Fruit fly (Drosophila melanogaster) whole organism, embryonic: ENCODE data around the gene CG7164.
A peak's percentile ranks its signal among the peaks of the same experiment; 100 is the strongest.

Source experiments
- Atf3 ChIP-seq: fragments of 200-800 bp; sonication (Bioruptor generic); optimal IDR thresholded peaks from 3 replicates; lab custom pipeline; 2016; ENCODE audit warnings: missing biosample characterization, missing genetic modification characterization
- Atf6 ChIP-seq: fragments of 200-800 bp; sonication (Bioruptor generic); IDR thresholded peaks from 2 replicates; pipeline ENCODE4 v1.3.6; 2022; ENCODE audit warnings: missing biosample characterization, missing genetic modification characterization
- Awh ChIP-seq: fragments of 200-800 bp; sonication (Bioruptor generic); IDR thresholded peaks from 2 replicates; pipeline ENCODE4, ENCODE4 v1.3.6; 2022; ENCODE audit warnings: missing biosample characterization, missing genetic modification characterization
- CG10431 ChIP-seq: fragments of 200-800 bp; sonication (Bioruptor generic); optimal IDR thresholded peaks from 3 replicates; lab custom pipeline; 2018; ENCODE audit warnings: missing biosample characterization, mild to moderate bottlenecking, missing genetic modification characterization
- CG12391 ChIP-seq: fragments of 200-800 bp; sonication (Bioruptor generic); optimal IDR thresholded peaks from 3 replicates; lab custom pipeline; 2018; ENCODE audit warnings: missing biosample characterization, mild to moderate bottlenecking, missing genetic modification characterization, moderate library complexity
- CG13894 ChIP-seq: fragments of 200-800 bp; sonication (Bioruptor generic); optimal IDR thresholded peaks from 3 replicates; lab custom pipeline; 2018; ENCODE audit warnings: missing biosample characterization, mild to moderate bottlenecking, missing genetic modification characterization, moderate library complexity
- CG14014 ChIP-seq: fragments of 200-800 bp; sonication (Bioruptor generic); IDR thresholded peaks from 2 replicates; pipeline ENCODE4 v1.3.6; 2022; ENCODE audit warnings: missing biosample characterization, missing genetic modification characterization
- CG15696 ChIP-seq: fragments of 200-800 bp; sonication (Bioruptor generic); optimal IDR thresholded peaks from 2 replicates; lab custom pipeline; 2019; ENCODE audit warnings: missing biosample characterization, mild to moderate bottlenecking, missing genetic modification characterization, moderate library complexity
- CG18619 ChIP-seq: fragments of 200-800 bp; sonication (Bioruptor generic); optimal IDR thresholded peaks from 3 replicates; lab custom pipeline; 2017; ENCODE audit warnings: missing biosample characterization, mild to moderate bottlenecking, missing genetic modification characterization
- CG2889 ChIP-seq: fragments of 200-800 bp; sonication (Bioruptor generic); IDR thresholded peaks from 3 replicates; pipeline ENCODE4 v1.3.6; 2022; ENCODE audit warnings: missing biosample characterization, missing genetic modification characterization
- CG30403 ChIP-seq: fragments of 200-800 bp; sonication (Bioruptor generic); optimal IDR thresholded peaks from 3 replicates; lab custom pipeline; 2016; ENCODE audit warnings: missing biosample characterization, missing genetic modification characterization
- CG31224 ChIP-seq: fragments of 200-800 bp; sonication (Bioruptor generic); IDR thresholded peaks from 2 replicates; pipeline ENCODE4 v1.3.6; 2022; ENCODE audit warnings: missing biosample characterization, missing genetic modification characterization
- CG3407 ChIP-seq: fragments of 200-800 bp; sonication (Bioruptor generic); optimal IDR thresholded peaks from 2 replicates; lab custom pipeline; 2018; ENCODE audit warnings: missing biosample characterization, mild to moderate bottlenecking, missing genetic modification characterization
- CG4854 ChIP-seq: fragments of 200-800 bp; sonication (Bioruptor generic); optimal IDR thresholded peaks from 2 replicates; lab custom pipeline; 2016; ENCODE audit warnings: missing biosample characterization, missing genetic modification characterization, inconsistent platforms
- CG6683 ChIP-seq: fragments of 200-800 bp; sonication (Bioruptor generic); optimal IDR thresholded peaks from 2 replicates; lab custom pipeline; 2017; ENCODE audit warnings: missing biosample characterization, mild to moderate bottlenecking, missing genetic modification characterization, missing genetic modification reagents
- CG6765 ChIP-seq: fragments of 200-800 bp; sonication (Bioruptor generic); optimal IDR thresholded peaks from 3 replicates; lab custom pipeline; 2017; ENCODE audit warnings: missing biosample characterization, mild to moderate bottlenecking, missing genetic modification characterization
- CG7271 ChIP-seq: fragments of 200-800 bp; sonication (Bioruptor generic); optimal IDR thresholded peaks from 2 replicates; lab custom pipeline; 2018; ENCODE audit warnings: missing biosample characterization, mild to moderate bottlenecking, missing genetic modification characterization, moderate library complexity
- CG8388 ChIP-seq: fragments of 200-800 bp; sonication (Bioruptor generic); optimal IDR thresholded peaks from 2 replicates; lab custom pipeline; 2019; ENCODE audit warnings: missing biosample characterization, mild to moderate bottlenecking, missing genetic modification characterization, moderate library complexity
- Dp ChIP-seq: fragments of 200-800 bp; sonication (Bioruptor generic); optimal IDR thresholded peaks from 2 replicates; lab custom pipeline; 2018; ENCODE audit warnings: missing biosample characterization, mild to moderate bottlenecking, missing genetic modification characterization, moderate library complexity
- E2f1 ChIP-seq: fragments of 200-800 bp; sonication (Bioruptor generic); IDR thresholded peaks from 2 replicates; pipeline ENCODE4 v1.3.6; 2022; ENCODE audit warnings: missing biosample characterization, missing genetic modification characterization
- HLH54F ChIP-seq: fragments of 200-800 bp; sonication (Bioruptor generic); optimal IDR thresholded peaks from 3 replicates; lab custom pipeline; 2016; ENCODE audit warnings: missing biosample characterization, missing genetic modification characterization
- HLHmδ ChIP-seq: fragments of 200-800 bp; sonication (Bioruptor generic); optimal IDR thresholded peaks from 2 replicates; lab custom pipeline; 2018; ENCODE audit warnings: missing biosample characterization, mild to moderate bottlenecking, missing genetic modification characterization, moderate library complexity
- Jarid2 ChIP-seq: fragments of 200-800 bp; sonication (Bioruptor generic); optimal IDR thresholded peaks from 3 replicates; lab custom pipeline; 2017; ENCODE audit warnings: mild to moderate bottlenecking, missing biosample characterization, missing genetic modification reagents, missing genetic modification characterization
- Myb ChIP-seq: fragments of 200-800 bp; sonication (Bioruptor generic); optimal IDR thresholded peaks from 2 replicates; lab custom pipeline; 2016; ENCODE audit warnings: missing biosample characterization, missing genetic modification characterization
- NFAT ChIP-seq: fragments of 200-800 bp; sonication (Bioruptor generic); IDR thresholded peaks from 2 replicates; pipeline ENCODE4 v1.3.6; 2022; ENCODE audit warnings: missing biosample characterization, missing genetic modification characterization
- Ptx1 ChIP-seq: fragments of 200-800 bp; sonication (Bioruptor generic); IDR thresholded peaks from 2 replicates; pipeline ENCODE4 v1.3.6; 2022; ENCODE audit warnings: missing biosample characterization, missing genetic modification characterization
- ab ChIP-seq: fragments of 200-800 bp; sonication (Bioruptor generic); optimal IDR thresholded peaks from 2 replicates; lab custom pipeline; 2016; ENCODE audit warnings: missing biosample characterization, missing genetic modification characterization
- caup ChIP-seq: fragments of 200-800 bp; sonication (Bioruptor generic); optimal IDR thresholded peaks from 3 replicates; lab custom pipeline; 2017; ENCODE audit warnings: missing biosample characterization, mild to moderate bottlenecking, missing genetic modification characterization, moderate library complexity; ENCODE audit not compliant: severe bottlenecking
- dati ChIP-seq: fragments of 200-800 bp; sonication (Bioruptor generic); IDR thresholded peaks from 2 replicates; pipeline ENCODE4 v1.3.6; 2022; ENCODE audit warnings: missing biosample characterization, missing genetic modification characterization
- disco-r ChIP-seq: fragments of 200-800 bp; sonication (Bioruptor generic); optimal IDR thresholded peaks from 2 replicates; lab custom pipeline; 2016; ENCODE audit warnings: missing biosample characterization, missing genetic modification characterization
- dpn ChIP-seq, 2 experiments: fragments of 200-800 bp; sonication (Bioruptor generic); optimal IDR thresholded peaks; 3 replicates each; lab custom pipeline; 2016; ENCODE audit warnings: missing biosample characterization in 2 of 2, missing genetic modification characterization in 2 of 2
- gcm ChIP-seq: fragments of 200-800 bp; sonication (Bioruptor generic); optimal IDR thresholded peaks from 2 replicates; lab custom pipeline; 2019; ENCODE audit warnings: missing biosample characterization, mild to moderate bottlenecking, missing genetic modification characterization, moderate library complexity
- inv ChIP-seq: fragments of 200-800 bp; sonication (Bioruptor generic); IDR thresholded peaks from 2 replicates; pipeline ENCODE4 v1.3.6; 2022; ENCODE audit warnings: missing biosample characterization, missing genetic modification characterization; ENCODE audit not compliant: partially characterized antibody
- lola ChIP-seq, 3 experiments: fragments of >200 bp in 2 of 3; fragments of 200-800 bp in 1 of 3; sonication (Bioruptor generic) in 1 of 3; optimal IDR thresholded peaks; 2 replicates each; lab custom pipeline; 2017 to 2019; ENCODE audit warnings: missing biosample characterization in 3 of 3, missing genetic modification characterization in 3 of 3, mild to moderate bottlenecking in 1 of 3, moderate library complexity in 1 of 3
- mirr ChIP-seq: fragments of 200-800 bp; sonication (Bioruptor generic); optimal IDR thresholded peaks from 3 replicates; lab custom pipeline; 2018; ENCODE audit warnings: missing biosample characterization, mild to moderate bottlenecking, missing genetic modification characterization
- nerfin-1 ChIP-seq: fragments of 200-800 bp; sonication (Bioruptor generic); optimal IDR thresholded peaks from 3 replicates; lab custom pipeline; 2019; ENCODE audit warnings: missing biosample characterization, mild to moderate bottlenecking, missing genetic modification characterization, moderate library complexity
- p53 ChIP-seq: fragments of 200-800 bp; sonication (Bioruptor generic); optimal IDR thresholded peaks from 2 replicates; lab custom pipeline; 2016; ENCODE audit warnings: missing biosample characterization, missing genetic modification characterization
- pan ChIP-seq, 4 experiments: fragments of >200 bp in 3 of 4; fragments of 200-800 bp in 1 of 4; sonication (Bioruptor generic) in 1 of 4; optimal IDR thresholded peaks in 3 of 4; IDR thresholded peaks in 1 of 4; 2 replicates each; pipeline versions ENCODE4 v1.3.6 to Lab custom; 2017 to 2022; ENCODE audit warnings: missing biosample characterization in 2 of 4, missing genetic modification characterization in 2 of 4, mixed read lengths in 1 of 4
- pb ChIP-seq: fragments of 200-800 bp; sonication (Bioruptor generic); optimal IDR thresholded peaks from 3 replicates; lab custom pipeline; 2016; ENCODE audit warnings: missing biosample characterization, missing genetic modification characterization
- prd ChIP-seq, 3 experiments: fragments of >200 bp in 2 of 3; fragments of 200-800 bp in 1 of 3; sonication (Bioruptor generic) in 1 of 3; optimal IDR thresholded peaks in 2 of 3; IDR thresholded peaks in 1 of 3; 2 replicates in 2 of 3; 3 replicates in 1 of 3; pipeline versions ENCODE4 v1.3.6 to Lab custom; 2017 to 2022; ENCODE audit warnings: missing biosample characterization in 1 of 3, missing genetic modification characterization in 1 of 3
- psq ChIP-seq: fragments of 200-800 bp; sonication (Bioruptor generic); optimal IDR thresholded peaks from 2 replicates; lab custom pipeline; 2017; ENCODE audit warnings: missing biosample characterization, missing genetic modification characterization
- sc ChIP-seq, 3 experiments: fragments of >200 bp in 2 of 3; fragments of 200-800 bp in 1 of 3; sonication (Bioruptor generic) in 1 of 3; optimal IDR thresholded peaks; 2 replicates in 2 of 3; 3 replicates in 1 of 3; lab custom pipeline; 2017; ENCODE audit warnings: mild to moderate bottlenecking in 1 of 3, missing biosample characterization in 1 of 3, missing genetic modification characterization in 1 of 3, missing genetic modification reagents in 1 of 3
- sob ChIP-seq: fragments of 200-800 bp; sonication (Bioruptor generic); IDR thresholded peaks from 2 replicates; pipeline ENCODE4 v1.3.6; 2022; ENCODE audit warnings: missing biosample characterization, missing genetic modification characterization
- stc ChIP-seq: fragments of 200-800 bp; sonication (Bioruptor generic); IDR thresholded peaks from 2 replicates; pipeline ENCODE4 v1.3.6; 2022; ENCODE audit warnings: missing biosample characterization, missing genetic modification characterization
- tup ChIP-seq: fragments of 200-800 bp; sonication (Bioruptor generic); optimal IDR thresholded peaks from 2 replicates; lab custom pipeline; 2016; ENCODE audit warnings: missing biosample characterization, mild to moderate bottlenecking, missing genetic modification characterization, moderate library complexity
- twi ChIP-seq: fragments of 200-800 bp; optimal IDR thresholded peaks from 2 replicates; lab custom pipeline; 2019; ENCODE audit warnings: missing biosample characterization, mild to moderate bottlenecking, missing genetic modification characterization, moderate library complexity

The CG7164 gene

dm6 chr2L:7820851-7821250 is 39.6 kb downstream of the CG7164 start, which contains the start of gene CG7115:
TSS of gene CG7115 (plus strand) at chr2L:7821151.
- no peak for TF ChIP-seq CG15696
- TF ChIP-seq CG4854 (GFP tag; lab: Kevin White, UChicago), result no peak
- no peak for TF ChIP-seq dpn (GFP tag; optimal IDR thresholded peaks at IDR 0.05; lab: Kevin White, UChicago)
- TF ChIP-seq CG6765, result no peak
- TF ChIP-seq CG10431 (GFP tag; lab: Kevin White, UChicago), result no peak
- no peak for TF ChIP-seq ab (GFP tag; lab: Kevin White, UChicago)
- no peak for TF ChIP-seq twi (tag; lab: Kevin White, UChicago)
- TF ChIP-seq caup (GFP tag; lab: Kevin White, UChicago), result no peak
- TF ChIP-seq inv (GFP tag; lab: Robert Waterston, UW), result no peak

DNA sequence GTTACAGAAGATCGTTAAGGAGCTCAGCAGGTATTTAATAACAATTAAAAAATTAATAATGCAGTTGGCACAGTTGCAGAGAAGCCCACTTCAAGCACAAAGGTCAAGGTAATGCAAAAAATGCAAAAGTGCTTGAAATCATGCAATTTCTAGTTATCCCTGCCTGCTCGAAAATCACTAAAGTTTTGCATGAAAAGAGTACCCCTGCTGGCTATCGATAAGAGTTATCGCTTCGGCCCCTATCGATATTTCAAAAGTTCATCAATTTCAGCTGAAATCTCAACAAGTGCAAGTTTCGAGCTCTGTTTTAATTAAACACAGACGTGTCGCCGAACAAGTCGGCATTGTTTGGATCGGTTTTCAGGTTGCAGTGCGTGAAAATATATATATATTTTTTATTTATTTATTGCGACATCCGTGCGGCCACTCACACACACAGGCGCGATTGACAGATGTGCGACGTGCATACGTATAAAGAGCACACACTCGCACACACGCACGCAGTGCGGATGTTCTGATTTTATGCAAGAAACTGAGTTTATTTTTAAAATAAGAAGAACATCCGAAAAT is 40.1 kb downstream of the CG7164 start:
- TF ChIP-seq Dp (peak; percentile 17), CG13894 (tag; lab: Kevin White, UChicago) (no peak), CG14014 (GFP tag; lab: Robert Waterston, UW) (0 out of 2 replicates have a peak, but pooled peaks have one; percentile 55), Ptx1 (peak; percentile 49; the same call in 1 of the 2 replicates), CG12391 (peak; percentile 51), prd (optimal IDR thresholded peaks at IDR 0.05; lab: Kevin White, UChicago) (no peak), prd (GFP tag; IDR thresholded peaks at IDR 0.05; lab: Robert Waterston, UW) (peak; percentile 62), CG6683 (GFP tag; lab: Kevin White, UChicago) (no peak), tup (GFP tag; lab: Kevin White, UChicago) (peak; percentile 37), sob (GFP tag; lab: Robert Waterston, UW) (peak; percentile 75), disco-r (GFP tag; lab: Kevin White, UChicago) (no peak), Jarid2 (GFP tag; lab: Kevin White, UChicago) (no peak), Atf6 (GFP tag; lab: Robert Waterston, UW) (peak; percentile 65; the same call in 1 of the 2 replicates), Awh (no peak), CG7271 (peak; percentile 20), NFAT (peak; percentile 70), dati (0 out of 2 replicates have a peak, but pooled peaks have one; percentile 8), CG3407 (GFP tag; lab: Kevin White, UChicago) (no peak), HLHmδ (no peak), CG2889 (GFP tag; lab: Robert Waterston, UW) (no peak), CG18619 (GFP tag; lab: Kevin White, UChicago) (no peak), Myb (peak; percentile 41), CG31224 (GFP tag; lab: Robert Waterston, UW) (no peak), pb (peak; percentile 40), psq (GFP tag; lab: Kevin White, UChicago) (no peak), HLH54F (peak; percentile 57), caup (GFP tag; lab: Kevin White, UChicago) (peak; percentile 36), mirr (GFP tag; lab: Kevin White, UChicago) (peak; percentile 33), nerfin-1 (tag; lab: Kevin White, UChicago) (peak; percentile 30), pan (optimal IDR thresholded peaks at IDR 0.05; lab: Kevin White, UChicago) (no peak), pan (GFP tag; optimal IDR thresholded peaks at IDR 0.05 in 1 of 2, IDR thresholded peaks at IDR 0.05 in 1 of 2) (peak in 1 of 2 experiments; percentile 73), Atf3 (no peak), sc (optimal IDR thresholded peaks at IDR 0.05; lab: Kevin White, UChicago) (no peak), sc (GFP tag; optimal IDR thresholded peaks at IDR 0.05; lab: Kevin White, UChicago) (peak; percentile 24), CG8388 (GFP tag; lab: Kevin White, UChicago) (peak; percentile 43), p53 (GFP tag; lab: Kevin White, UChicago) (no peak), CG30403 (GFP tag; lab: Kevin White, UChicago) (peak; percentile 71), lola (GFP tag; optimal IDR thresholded peaks at IDR 0.05; lab: Kevin White, UChicago) (peak in 1 of 3 experiments; percentile 47), gcm (GFP tag; lab: Kevin White, UChicago) (no peak), E2f1 (peak; percentile 18; the same call in 1 of the 2 replicates), stc (peak; percentile 48; the same call in 1 of the 2 replicates)
